Fruit fly (Drosophila melanogaster): Measurements from ENCODE around the gene CG31415.
A peak's percentile ranks its signal among the peaks of the same experiment; 100 is the strongest.

Gene CG31415

dm6 chr3R:9767620-9768592, 24.6 kb downstream of the CG31415 start, which contains the start of gene Naa80 (continued):
- TF ChIP-seq Adf1 (GFP tag; IDR thresholded peaks at IDR 0.05) (peak; percentile 67), Oaz (GFP tag; IDR thresholded peaks at IDR 0.05) (no peak), Lhr (GFP tag; optimal IDR thresholded peaks at IDR 0.05) (peak; percentile 16), amos (GFP tag; IDR thresholded peaks at IDR 0.05; ENCODE audit: partially characterized antibody) (peak; percentile 64)

dm6 chr3R:9768884-9769283, 25.6 kb downstream of the CG31415 start, which contains the start of gene MED6:
Gene MED6 (minus strand): TSS chr3R:9768984.
- no peak for TF ChIP-seq croc (GFP tag; conservative IDR thresholded peaks at IDR 0.05)
- TF ChIP-seq mirr (GFP tag; optimal IDR thresholded peaks at IDR 0.05) = no peak
- 0 out of 2 replicates have a peak, but pooled peaks have one; percentile 27 for TF ChIP-seq Dref (GFP tag; IDR thresholded peaks at IDR 0.05)
- no peak for TF ChIP-seq jigr1 (GFP tag; IDR thresholded peaks at IDR 0.05)
- TF ChIP-seq CG8478 (optimal IDR thresholded peaks at IDR 0.05) = no peak
- no peak for TF ChIP-seq Abd-B (GFP tag; optimal IDR thresholded peaks at IDR 0.05)
- TF ChIP-seq gsb (GFP tag; IDR thresholded peaks at IDR 0.05) = 0 out of 2 replicates have a peak, but pooled peaks have one; percentile 26
- TF ChIP-seq Med (GFP tag) = peak; percentile 77
- no peak for TF ChIP-seq Pdp1 (GFP tag; optimal IDR thresholded peaks at IDR 0.05)
- TF ChIP-seq Dip2 (GFP tag; IDR thresholded peaks at IDR 0.05) = no peak
- TF ChIP-seq Kr (GFP tag; optimal IDR thresholded peaks at IDR 0.05) = no peak
- TF ChIP-seq gcm (GFP tag; optimal IDR thresholded peaks at IDR 0.05) = no peak
- no peak for TF ChIP-seq CG2712 (tag; optimal IDR thresholded peaks at IDR 0.05)
- 0 out of 3 replicates have a peak, but pooled peaks have one; percentile 7 for TF ChIP-seq ci (GFP tag; IDR thresholded peaks at IDR 0.05)
- no peak for TF ChIP-seq z (GFP tag; IDR thresholded peaks at IDR 0.05)
- no peak for TF ChIP-seq CG7357 (GFP tag; IDR thresholded peaks at IDR 0.05)
- no peak for TF ChIP-seq CG2889 (GFP tag; IDR thresholded peaks at IDR 0.05)
- TF ChIP-seq Ets65A (GFP tag) = no peak
- TF ChIP-seq CG12155 (GFP tag; optimal IDR thresholded peaks at IDR 0.05) = no peak

- no peak for TF ChIP-seq tap (tag; optimal IDR thresholded peaks at IDR 0.05)
- no peak for TF ChIP-seq BEAF-32 (GFP tag; optimal IDR thresholded peaks at IDR 0.05)
- TF ChIP-seq Pdp1 (GFP tag; optimal IDR thresholded peaks at IDR 0.05) = peak in 1 of 2 experiments; percentile 97
- no peak for TF ChIP-seq CG9609 (GFP tag; optimal IDR thresholded peaks at IDR 0.05)
- no peak for TF ChIP-seq Ets97D (GFP tag; optimal IDR thresholded peaks at IDR 0.05)
- TF ChIP-seq CG17359 (tag; optimal IDR thresholded peaks at IDR 0.05) = no peak
- no peak for TF ChIP-seq slbo (GFP tag; IDR thresholded peaks at IDR 0.05)
- no peak for TF ChIP-seq otp (GFP tag; IDR thresholded peaks at IDR 0.05)
- TF ChIP-seq CG31441 (GFP tag; IDR thresholded peaks at IDR 0.05) = no peak
- peak; percentile 30 for TF ChIP-seq CG13624 (GFP tag; optimal IDR thresholded peaks at IDR 0.05)
- TF ChIP-seq pho (GFP tag; optimal IDR thresholded peaks at IDR 0.05) = no peak
- no peak for TF ChIP-seq Hr3 (GFP tag; optimal IDR thresholded peaks at IDR 0.05)
- no peak for TF ChIP-seq Sry-β (GFP tag; optimal IDR thresholded peaks at IDR 0.05)
- TF ChIP-seq CG1832 (GFP tag; optimal IDR thresholded peaks at IDR 0.05) = no peak
- TF ChIP-seq lov (optimal IDR thresholded peaks at IDR 0.05) = no peak
- no peak for TF ChIP-seq lov (GFP tag; IDR thresholded peaks at IDR 0.05)
- TF ChIP-seq lbe (GFP tag; optimal IDR thresholded peaks at IDR 0.05) = no peak
- no peak for TF ChIP-seq CG1024 (GFP tag; IDR thresholded peaks at IDR 0.05)
- no peak for TF ChIP-seq CG3281 (GFP tag; optimal IDR thresholded peaks at IDR 0.05)
- TF ChIP-seq CG8281 (tag; optimal IDR thresholded peaks at IDR 0.05) = no peak
- TF ChIP-seq CG2129 (GFP tag; IDR thresholded peaks at IDR 0.05; ENCODE audit: partially characterized antibody) = no peak
- TF ChIP-seq sens-2 (GFP tag; IDR thresholded peaks at IDR 0.05) = no peak
- TF ChIP-seq CG33213 (GFP tag; optimal IDR thresholded peaks at IDR 0.05) = no peak
- TF ChIP-seq CG2875 (GFP tag; optimal IDR thresholded peaks at IDR 0.05) = no peak
- TF ChIP-seq CG10462 (GFP tag; optimal IDR thresholded peaks at IDR 0.05) = no peak
- TF ChIP-seq CG18476 (GFP tag; optimal IDR thresholded peaks at IDR 0.05) = no peak
These were observed 26.8 kb downstream of the CG31415 start for dm6 chr3R:9770127-9770526.
